Fruit fly (Drosophila melanogaster) whole organism, adult: Measurements from ENCODE around the gene CG33947.

Experiments
- CG11617 ChIP-seq: fragments of 200-800 bp; sonication (Bioruptor generic); optimal IDR thresholded peaks from 2 replicates; lab custom pipeline; 2017; ENCODE audit warnings: mild to moderate bottlenecking, missing biosample characterization, missing genetic modification reagents, missing genetic modification characterization
- CG12768 ChIP-seq: fragments of 200-800 bp; sonication (Bioruptor generic); optimal IDR thresholded peaks from 2 replicates; lab custom pipeline; 2017; ENCODE audit warnings: missing biosample characterization, missing genetic modification characterization, mild to moderate bottlenecking, moderate library complexity, missing genetic modification reagents
- CG14711 ChIP-seq: fragments of 200-800 bp; sonication (Bioruptor generic); optimal IDR thresholded peaks from 2 replicates; lab custom pipeline; 2018; ENCODE audit warnings: missing biosample characterization, mild to moderate bottlenecking, missing genetic modification characterization, moderate library complexity
- CG1620 ChIP-seq: fragments of 200-800 bp; sonication (Bioruptor generic); optimal IDR thresholded peaks from 2 replicates; lab custom pipeline; 2016; ENCODE audit warnings: missing biosample characterization, missing genetic modification characterization
- CG33017 ChIP-seq: fragments of 200-800 bp; sonication (Bioruptor generic); optimal IDR thresholded peaks from 2 replicates; lab custom pipeline; 2018; ENCODE audit warnings: missing biosample characterization, mild to moderate bottlenecking, missing genetic modification characterization, moderate library complexity
- CG5204 ChIP-seq: fragments of 200-800 bp; sonication (Bioruptor generic); optimal IDR thresholded peaks from 2 replicates; lab custom pipeline; 2016; ENCODE audit warnings: missing biosample characterization, missing genetic modification characterization
- CG7045 ChIP-seq: fragments of 200-800 bp; sonication (Bioruptor generic); optimal IDR thresholded peaks from 2 replicates; lab custom pipeline; 2017; ENCODE audit warnings: missing biosample characterization, mild to moderate bottlenecking, missing genetic modification characterization
- CG7101 ChIP-seq: fragments of 200-800 bp; sonication (Bioruptor generic); optimal IDR thresholded peaks from 2 replicates; lab custom pipeline; 2018; ENCODE audit warnings: missing biosample characterization, mild to moderate bottlenecking, missing genetic modification characterization, moderate library complexity
- Clk ChIP-seq: fragments of 200-800 bp; sonication (Bioruptor generic); optimal IDR thresholded peaks from 2 replicates; lab custom pipeline; 2017; ENCODE audit warnings: missing biosample characterization, missing genetic modification characterization
- Crg-1 ChIP-seq: fragments of 200-800 bp; sonication (Bioruptor generic); optimal IDR thresholded peaks from 2 replicates; lab custom pipeline; 2016; ENCODE audit warnings: missing biosample characterization, missing genetic modification characterization
- Hr96 ChIP-seq: fragments of 200-800 bp; sonication (Bioruptor generic); optimal IDR thresholded peaks from 2 replicates; lab custom pipeline; 2016; ENCODE audit warnings: missing biosample characterization, missing genetic modification characterization
- Mnt ChIP-seq: fragments of 200-800 bp; sonication (Bioruptor generic); optimal IDR thresholded peaks from 2 replicates; lab custom pipeline; 2016; ENCODE audit warnings: missing biosample characterization, mild to moderate bottlenecking, missing genetic modification characterization
- bab1 ChIP-seq: fragments of 200-800 bp; sonication (Bioruptor generic); optimal IDR thresholded peaks from 3 replicates; lab custom pipeline; 2019; ENCODE audit warnings: missing biosample characterization, mild to moderate bottlenecking, missing genetic modification characterization, moderate library complexity
- cic ChIP-seq: fragments of 200-800 bp; sonication (Bioruptor generic); optimal IDR thresholded peaks from 2 replicates; lab custom pipeline; 2017; ENCODE audit warnings: missing biosample characterization, mild to moderate bottlenecking, missing genetic modification characterization, moderate library complexity
- cnc ChIP-seq, 2 experiments: fragments of >200 bp; optimal IDR thresholded peaks; 2 replicates each; lab custom pipeline; 2017
- kay ChIP-seq: fragments of 200-800 bp; sonication (Bioruptor generic); peaks from one replicate; lab custom pipeline; 2016; ENCODE audit warnings: missing biosample characterization, missing genetic modification characterization, borderline replicate concordance
- ovo ChIP-seq: fragments of 200-800 bp; sonication (Bioruptor generic); optimal IDR thresholded peaks from 2 replicates; lab custom pipeline; 2016; ENCODE audit warnings: missing biosample characterization, missing genetic modification characterization
- pad ChIP-seq: fragments of 200-800 bp; sonication (Bioruptor generic); optimal IDR thresholded peaks from 3 replicates; lab custom pipeline; 2017; ENCODE audit warnings: missing biosample characterization, missing genetic modification characterization, mild to moderate bottlenecking, moderate library complexity, missing genetic modification reagents
- tj ChIP-seq: fragments of 200-800 bp; sonication (Bioruptor generic); optimal IDR thresholded peaks from 3 replicates; lab custom pipeline; 2017; ENCODE audit warnings: missing biosample characterization, mild to moderate bottlenecking, missing genetic modification characterization, moderate library complexity
- toe ChIP-seq: fragments of 200-800 bp; sonication (Bioruptor generic); optimal IDR thresholded peaks from 2 replicates; lab custom pipeline; 2016; ENCODE audit warnings: missing biosample characterization, missing genetic modification characterization

The CG33947 gene

dm6 chr3L:11065850-11066249 lies 30.4 kb upstream of the CG33947 start:
- TF ChIP-seq cic (peak; percentile 18), CG1620 (GFP tag; lab: Kevin White, UChicago) (no peak)

- TF ChIP-seq kay (no peak), Mnt (GFP tag; lab: Kevin White, UChicago) (peak; percentile 29), tj (GFP tag; lab: Kevin White, UChicago) (no peak), CG14711 (tag; lab: Kevin White, UChicago) (no peak)
Measured at dm6 chr3L:11069764-11070163, 26.5 kb upstream of the CG33947 start, which contains the start of gene CG6310. Gene CG6310 (minus strand): TSS chr3L:11069864.

- TF ChIP-seq cnc (optimal IDR thresholded peaks at IDR 0.05; lab: Kevin White, UChicago): no peak
- TF ChIP-seq bab1 (GFP tag; lab: Kevin White, UChicago): peak; percentile 13
- peak; percentile 43 for TF ChIP-seq CG14711 (tag; lab: Kevin White, UChicago)
- TF ChIP-seq CG11617 (GFP tag; lab: Kevin White, UChicago): peak; percentile 36
- TF ChIP-seq Crg-1 (GFP tag; lab: Kevin White, UChicago): peak; percentile 48
- TF ChIP-seq CG5204 (GFP tag; lab: Kevin White, UChicago): no peak
- TF ChIP-seq Mnt (GFP tag; lab: Kevin White, UChicago): peak; percentile 89
- peak; percentile 56 for TF ChIP-seq ovo (GFP tag; lab: Kevin White, UChicago)
- peak; percentile 46 for TF ChIP-seq pad
- no peak for TF ChIP-seq toe (GFP tag; lab: Kevin White, UChicago)
- TF ChIP-seq Clk: no peak
- peak; percentile 98 for TF ChIP-seq tj (GFP tag; lab: Kevin White, UChicago)
- TF ChIP-seq CG33017: peak; percentile 22
- no peak for TF ChIP-seq Hr96 (GFP tag; lab: Kevin White, UChicago)
- TF ChIP-seq CG12768 (GFP tag; lab: Kevin White, UChicago): peak; percentile 70
- peak; percentile 23 for TF ChIP-seq CG7045 (GFP tag; lab: Kevin White, UChicago)
- peak; percentile 63 for TF ChIP-seq CG7101 (tag; lab: Kevin White, UChicago)
- peak; percentile 79 for TF ChIP-seq cic
Measured at dm6 chr3L:11070372-11070854, 25.9 kb upstream of the CG33947 start, which contains the start of gene Mocs1. Gene Mocs1 (plus strand): TSS chr3L:11070526.

dm6 chr3L:11071057-11071456 lies 25.2 kb upstream of the CG33947 start:
- TF ChIP-seq CG7045 (GFP tag; lab: Kevin White, UChicago) (no peak), cic (no peak), ovo (GFP tag; lab: Kevin White, UChicago) (no peak), CG11617 (GFP tag; lab: Kevin White, UChicago) (no peak), kay (no peak), CG33017 (no peak), tj (GFP tag; lab: Kevin White, UChicago) (no peak), CG7101 (tag; lab: Kevin White, UChicago) (no peak), CG14711 (tag; lab: Kevin White, UChicago) (no peak), CG12768 (GFP tag; lab: Kevin White, UChicago) (no peak), CG1620 (GFP tag; lab: Kevin White, UChicago) (no peak), CG5204 (GFP tag; lab: Kevin White, UChicago) (no peak), toe (GFP tag; lab: Kevin White, UChicago) (no peak), Mnt (GFP tag; lab: Kevin White, UChicago) (no peak), cnc (optimal IDR thresholded peaks at IDR 0.05; lab: Kevin White, UChicago) (no peak)

- TF ChIP-seq Mnt (GFP tag; lab: Kevin White, UChicago) (peak; percentile 92), CG7101 (tag; lab: Kevin White, UChicago) (peak; percentile 66), CG11617 (GFP tag; lab: Kevin White, UChicago) (peak; percentile 52), ovo (GFP tag; lab: Kevin White, UChicago) (peak; percentile 43), tj (GFP tag; lab: Kevin White, UChicago) (no peak), kay (no peak), CG7045 (GFP tag; lab: Kevin White, UChicago) (no peak), CG14711 (tag; lab: Kevin White, UChicago) (peak; percentile 34), bab1 (GFP tag; lab: Kevin White, UChicago) (peak; percentile 35), CG33017 (peak; percentile 39), pad (no peak)
Measured at dm6 chr3L:11074043-11074853, 22.0 kb upstream of the CG33947 start, which contains the start of the genes Pfdn2 and Noc1. Gene Pfdn2 (minus strand): TSS chr3L:11074388. Gene Noc1 (plus strand): TSS chr3L:11074769.

- TF ChIP-seq Clk (no peak), tj (GFP tag; lab: Kevin White, UChicago) (peak; percentile 48), cic (peak; percentile 77), cnc (optimal IDR thresholded peaks at IDR 0.05; lab: Kevin White, UChicago) (no peak), kay (peak; percentile 96)
Measured at dm6 chr3L:11083605-11084004, 12.7 kb upstream of the CG33947 start.
